Fruit fly (Drosophila melanogaster): Measurements from ENCODE around the gene CG15892.

The CG15892 gene

DNA sequence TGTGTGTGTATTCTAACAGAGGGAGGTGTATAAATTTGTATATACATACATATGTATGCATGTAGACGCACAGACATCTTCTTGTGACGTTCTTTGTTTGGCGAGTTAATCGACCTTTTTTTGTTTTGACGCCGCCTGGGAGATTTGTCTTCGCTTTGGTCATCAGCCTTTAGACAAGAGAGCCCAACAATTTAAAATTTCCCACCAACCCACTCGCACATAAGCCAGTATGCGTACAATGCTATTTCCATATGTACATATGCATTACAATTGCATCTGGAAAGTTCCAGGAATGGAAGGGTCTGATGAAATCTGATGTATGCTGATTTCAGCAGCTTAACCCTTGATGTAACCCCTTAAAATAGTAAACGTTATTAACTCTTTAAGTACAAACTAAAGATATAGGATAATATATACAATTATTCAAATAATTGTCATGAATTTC lies 14.5 kb downstream of the CG15892 start, which contains the start of gene Ubi-p5E:
Gene Ubi-p5E (minus strand): TSS at position 19 of the 445 bp plus-strand sequence.
- TF ChIP-seq vri (GFP tag; optimal IDR thresholded peaks at IDR 0.05) = no peak
- TF ChIP-seq Eip78C (GFP tag) = peak; percentile 25
- peak; percentile 55 for TF ChIP-seq fkh (GFP tag; optimal IDR thresholded peaks at IDR 0.05)
- TF ChIP-seq CG4318 (GFP tag; optimal IDR thresholded peaks at IDR 0.05) = no peak
- peak in 1 of 2 experiments; percentile 11 for TF ChIP-seq ss (GFP tag; optimal IDR thresholded peaks at IDR 0.05)
- peak; percentile 12 for TF ChIP-seq Eip93F (GFP tag; optimal IDR thresholded peaks at IDR 0.05)
- no peak for TF ChIP-seq fd85E (GFP tag; optimal IDR thresholded peaks at IDR 0.05)
- no peak for TF ChIP-seq CG7368 (GFP tag; optimal IDR thresholded peaks at IDR 0.05)

DNA sequence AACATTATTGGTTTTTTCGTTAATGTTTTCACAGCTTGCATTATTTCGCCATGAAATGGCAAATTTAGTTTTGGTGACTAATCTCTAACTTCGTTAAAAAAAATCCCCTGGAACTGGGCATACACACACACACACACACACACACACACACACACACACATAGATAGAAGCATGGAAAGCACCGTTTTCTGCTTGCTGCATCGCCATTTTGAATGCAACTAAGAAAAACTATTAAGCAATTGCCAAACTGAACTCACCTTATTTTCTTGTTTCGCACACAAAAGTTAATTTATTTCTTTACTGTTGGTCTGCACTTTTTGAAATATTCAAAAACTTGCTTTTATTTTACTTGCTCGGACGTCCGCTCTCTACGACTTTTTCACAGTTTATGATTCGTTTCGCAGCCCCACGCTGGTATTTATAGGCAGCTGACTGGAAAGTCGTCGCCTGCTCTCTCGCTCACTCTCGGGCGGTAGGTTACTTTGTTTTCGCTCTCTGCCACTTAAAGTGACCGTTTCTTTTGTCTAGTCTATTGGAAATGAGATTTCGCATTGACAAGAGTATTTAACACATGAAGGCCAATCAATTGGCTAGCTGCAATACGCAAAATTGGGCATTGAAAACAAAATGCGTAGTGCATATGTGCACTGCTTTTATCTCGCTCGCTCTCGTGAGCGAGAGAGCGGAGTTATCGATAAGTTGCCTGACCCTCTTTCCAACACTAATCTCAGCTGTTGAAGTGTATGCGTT lies 15.1 kb downstream of the CG15892 start:
- peak; percentile 72 for TF ChIP-seq Eip78C (GFP tag)
- TF ChIP-seq lz (GFP tag; optimal IDR thresholded peaks at IDR 0.05) = no peak
- TF ChIP-seq pdm3 (GFP tag; optimal IDR thresholded peaks at IDR 0.05) = no peak
- no peak for TF ChIP-seq Sox15 (GFP tag; optimal IDR thresholded peaks at IDR 0.05)
- TF ChIP-seq fkh (GFP tag; optimal IDR thresholded peaks at IDR 0.05) = no peak
- no peak for TF ChIP-seq CG6792 (GFP tag; optimal IDR thresholded peaks at IDR 0.05)
- TF ChIP-seq CG10669 (GFP tag; optimal IDR thresholded peaks at IDR 0.05) = no peak
- TF ChIP-seq Met (GFP tag; optimal IDR thresholded peaks at IDR 0.05) = peak; percentile 34
- TF ChIP-seq dsx (GFP tag; optimal IDR thresholded peaks at IDR 0.05; ENCODE audit: poor library complexity, severe bottlenecking) = peak; percentile 10
- peak; percentile 27 for TF ChIP-seq Eip75B (GFP tag; optimal IDR thresholded peaks at IDR 0.05)
- TF ChIP-seq CG1621 (tag; optimal IDR thresholded peaks at IDR 0.05) = no peak
- TF ChIP-seq CG34406 (GFP tag; optimal IDR thresholded peaks at IDR 0.05) = no peak
- TF ChIP-seq Hr4 (GFP tag; optimal IDR thresholded peaks at IDR 0.05) = no peak
- no peak for TF ChIP-seq OdsH (GFP tag; optimal IDR thresholded peaks at IDR 0.05)
- TF ChIP-seq CG3032 (tag; optimal IDR thresholded peaks at IDR 0.05) = no peak
- TF ChIP-seq net (GFP tag; optimal IDR thresholded peaks at IDR 0.05) = peak; percentile 7
- peak in 1 of 2 experiments; percentile 22 for TF ChIP-seq ss (GFP tag; optimal IDR thresholded peaks at IDR 0.05)
- peak; percentile 4 for TF ChIP-seq CG8632 (GFP tag; optimal IDR thresholded peaks at IDR 0.05)
- no peak for TF ChIP-seq acj6 (GFP tag; optimal IDR thresholded peaks at IDR 0.05)
- no peak for TF ChIP-seq Hr38 (GFP tag; optimal IDR thresholded peaks at IDR 0.05)
- TF ChIP-seq Gug (GFP tag; IDR thresholded peaks at IDR 0.05) = no peak
- TF ChIP-seq CG6854 (GFP tag; optimal IDR thresholded peaks at IDR 0.05) = no peak
- TF ChIP-seq esn (GFP tag; optimal IDR thresholded peaks at IDR 0.05) = peak; percentile 45
- peak; percentile 40 for TF ChIP-seq CG3919 (GFP tag; optimal IDR thresholded peaks at IDR 0.05)
- TF ChIP-seq Lpt (GFP tag; optimal IDR thresholded peaks at IDR 0.05) = no peak
- no peak for TF ChIP-seq CG16779 (tag; optimal IDR thresholded peaks at IDR 0.05)
- TF ChIP-seq CG8319 (GFP tag; optimal IDR thresholded peaks at IDR 0.05) = no peak
- no peak for TF ChIP-seq salr (GFP tag; optimal IDR thresholded peaks at IDR 0.05)
- TF ChIP-seq cyc (GFP tag; optimal IDR thresholded peaks at IDR 0.05) = peak; percentile 6
- TF ChIP-seq CG9139 (GFP tag; optimal IDR thresholded peaks at IDR 0.05) = no peak
- TF ChIP-seq achi (GFP tag; optimal IDR thresholded peaks at IDR 0.05) = peak; percentile 33
- TF ChIP-seq CG8119 (GFP tag; IDR thresholded peaks at IDR 0.05) = peak; percentile 27; the same call in 1 of the 3 replicates
- no peak for TF ChIP-seq fd59A (GFP tag; optimal IDR thresholded peaks at IDR 0.05)
- TF ChIP-seq Ets96B (tag; optimal IDR thresholded peaks at IDR 0.05) = no peak
- TF ChIP-seq Blimp-1 (GFP tag; optimal IDR thresholded peaks at IDR 0.05) = peak; percentile 2
- peak; percentile 79 for TF ChIP-seq svp (GFP tag)
- TF ChIP-seq CG11762 (GFP tag; optimal IDR thresholded peaks at IDR 0.05; ENCODE audit: insufficient read depth) = no peak
- TF ChIP-seq topi (GFP tag; optimal IDR thresholded peaks at IDR 0.05) = peak; percentile 56
- no peak for TF ChIP-seq Hr39 (GFP tag; optimal IDR thresholded peaks at IDR 0.05)
- no peak for TF ChIP-seq Smox (GFP tag; optimal IDR thresholded peaks at IDR 0.05)
- no peak for TF ChIP-seq eg (GFP tag; IDR thresholded peaks at IDR 0.05)
- no peak for TF ChIP-seq CG6163 (GFP tag; IDR thresholded peaks at IDR 0.05)
- TF ChIP-seq Sox14 (GFP tag; optimal IDR thresholded peaks at IDR 0.05) = peak; percentile 52
- TF ChIP-seq CG11294 (GFP tag; IDR thresholded peaks at IDR 0.05) = no peak
